Worm (Caenorhabditis elegans) whole organism, mixed stage, embryonic: ENCODE data around the gene ftr-1.

Experiments
- ceh-43 ChIP-seq: fragments of 200-800 bp; sonication (Bioruptor generic); optimal IDR thresholded peaks from 2 replicates; lab custom pipeline; 2018; ENCODE audit warnings: mild to moderate bottlenecking, missing genetic modification characterization, moderate library complexity, missing compliant biosample characterization
- drap-1 ChIP-seq: fragments of 200-800 bp; sonication (Bioruptor generic); optimal IDR thresholded peaks from 3 replicates; lab custom pipeline; 2018; ENCODE audit warnings: mild to moderate bottlenecking, missing genetic modification characterization, missing compliant biosample characterization
- elt-3 ChIP-seq: fragments of 150-350 bp; optimal IDR thresholded peaks from 2 replicates; lab custom pipeline; 2014; ENCODE audit warnings: missing biosample characterization, missing genetic modification characterization

DNA sequence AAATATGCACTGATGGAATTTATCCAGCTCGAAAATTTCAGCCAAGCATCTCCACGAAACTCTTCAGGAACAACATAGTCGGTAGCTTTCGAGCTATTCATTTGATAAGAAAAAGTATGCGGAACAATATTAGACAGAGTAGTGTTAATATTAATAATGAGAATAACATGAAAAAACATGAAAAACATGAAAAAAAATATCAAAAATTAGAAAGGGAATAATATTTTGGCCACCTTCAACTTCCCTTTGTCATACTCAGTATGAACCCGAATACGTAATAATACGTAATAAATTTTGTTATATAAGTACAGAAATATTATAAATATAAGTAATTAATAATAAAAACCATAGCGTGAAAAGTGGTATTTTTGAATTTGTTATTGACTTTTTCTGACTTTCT is 24.8 kb upstream of the ftr-1 start, which contains the start of gene srw-39:
- TF ChIP-seq elt-3 (tag; lab: Kevin White, UChicago) (no peak), ceh-43 (GFP tag; lab: Kevin White, UChicago) (no peak), drap-1 (no peak)
